Fruit fly (Drosophila melanogaster) whole organism, embryonic: ENCODE measurements around the gene sun.

Source experiments
- Atf6 ChIP-seq: fragments of 200-800 bp; sonication (Bioruptor generic); IDR thresholded peaks from 2 replicates; pipeline ENCODE4 v1.3.6; 2022; ENCODE audit warnings: missing biosample characterization, missing genetic modification characterization
- BEAF-32 ChIP-seq: fragments of 200-800 bp; sonication (Bioruptor generic); optimal IDR thresholded peaks from 3 replicates; lab custom pipeline; 2017; ENCODE audit warnings: missing biosample characterization, missing genetic modification characterization, mild to moderate bottlenecking, moderate library complexity, missing genetic modification reagents
- CG12299 ChIP-seq: fragments of 200-800 bp; sonication (Bioruptor generic); optimal IDR thresholded peaks from 2 replicates; lab custom pipeline; 2018; ENCODE audit warnings: missing biosample characterization, mild to moderate bottlenecking, missing genetic modification characterization
- CG13287 ChIP-seq: fragments of 200-800 bp; sonication (Bioruptor generic); IDR thresholded peaks from 2 replicates; pipeline ENCODE4 v1.3.6; 2022; ENCODE audit warnings: missing biosample characterization, missing genetic modification characterization; ENCODE audit not compliant: partially characterized antibody
- CG13624 ChIP-seq: fragments of 200-800 bp; sonication (Bioruptor generic); optimal IDR thresholded peaks from 2 replicates; lab custom pipeline; 2016; ENCODE audit warnings: missing biosample characterization, missing genetic modification characterization
- CG14441 ChIP-seq: fragments of 200-800 bp; sonication (Bioruptor generic); IDR thresholded peaks from 2 replicates; pipeline ENCODE4 v1.3.6; 2022; ENCODE audit warnings: missing biosample characterization, missing genetic modification characterization
- CG15479 ChIP-seq: fragments of 200-800 bp; sonication (Bioruptor generic); optimal IDR thresholded peaks from 3 replicates; lab custom pipeline; 2019; ENCODE audit warnings: missing biosample characterization, mild to moderate bottlenecking, missing genetic modification characterization, moderate library complexity
- CG16813 ChIP-seq: fragments of 200-800 bp; sonication (Bioruptor generic); IDR thresholded peaks from 3 replicates; pipeline ENCODE4 v1.3.6; 2022; ENCODE audit warnings: missing biosample characterization, missing genetic modification characterization; ENCODE audit not compliant: partially characterized antibody
- CG17361 ChIP-seq: fragments of 200-800 bp; sonication (Bioruptor generic); IDR thresholded peaks from 3 replicates; pipeline ENCODE4 v1.3.6; 2022; ENCODE audit warnings: missing biosample characterization, missing genetic modification characterization
- CG17802 ChIP-seq: fragments of 200-800 bp; sonication (Bioruptor generic); optimal IDR thresholded peaks from 2 replicates; lab custom pipeline; 2018; ENCODE audit warnings: missing biosample characterization, mild to moderate bottlenecking, missing genetic modification characterization, moderate library complexity
- CG2129 ChIP-seq: fragments of 200-800 bp; sonication (Bioruptor generic); IDR thresholded peaks from 2 replicates; pipeline ENCODE4 v1.3.6; 2022; ENCODE audit warnings: missing biosample characterization, missing genetic modification characterization; ENCODE audit not compliant: partially characterized antibody
- CG32532 ChIP-seq: fragments of 200-800 bp; sonication (Bioruptor generic); IDR thresholded peaks from 2 replicates; pipeline ENCODE4 v1.3.6; 2022; ENCODE audit warnings: missing biosample characterization, missing genetic modification characterization
- CG3847 ChIP-seq: fragments of 200-800 bp; sonication (Bioruptor generic); IDR thresholded peaks from 2 replicates; pipeline ENCODE4 v1.3.6; 2022; ENCODE audit warnings: missing biosample characterization, missing genetic modification characterization
- CG5245 ChIP-seq: fragments of 200-800 bp; sonication (Bioruptor generic); optimal IDR thresholded peaks from 3 replicates; lab custom pipeline; 2016; ENCODE audit warnings: missing biosample characterization, missing genetic modification characterization
- CG7357 ChIP-seq: fragments of 200-800 bp; sonication (Bioruptor generic); IDR thresholded peaks from 3 replicates; pipeline ENCODE4 v1.3.6; 2022; ENCODE audit warnings: missing biosample characterization, missing genetic modification characterization
- CG8924 ChIP-seq: fragments of 200-800 bp; optimal IDR thresholded peaks from 3 replicates; lab custom pipeline; 2019; ENCODE audit warnings: missing biosample characterization, mild to moderate bottlenecking, missing genetic modification characterization, moderate library complexity
- CG9797 ChIP-seq: fragments of 200-800 bp; sonication (Bioruptor generic); optimal IDR thresholded peaks from 3 replicates; lab custom pipeline; 2018; ENCODE audit warnings: missing biosample characterization, mild to moderate bottlenecking, missing genetic modification characterization
- CoRest ChIP-seq: fragments of 200-800 bp; sonication (Bioruptor generic); optimal IDR thresholded peaks from 3 replicates; lab custom pipeline; 2018; ENCODE audit warnings: missing biosample characterization, mild to moderate bottlenecking, missing genetic modification characterization, moderate library complexity
- Deaf1 ChIP-seq: fragments of 200-800 bp; optimal IDR thresholded peaks from 3 replicates; lab custom pipeline; 2019; ENCODE audit warnings: missing biosample characterization, mild to moderate bottlenecking, missing genetic modification characterization, moderate library complexity
- Dll ChIP-seq: fragments of 200-800 bp; sonication (Bioruptor generic); IDR thresholded peaks from 4 replicates; pipeline ENCODE4 v1.3.6; 2022; ENCODE audit warnings: missing biosample characterization, missing genetic modification characterization; ENCODE audit not compliant: partially characterized antibody
- Dref ChIP-seq: fragments of 200-800 bp; sonication (Bioruptor generic); IDR thresholded peaks from 2 replicates; pipeline ENCODE4 v1.3.6; 2022; ENCODE audit warnings: missing biosample characterization, missing genetic modification characterization
- E2f2 ChIP-seq: fragments of 200-800 bp; sonication (Bioruptor generic); IDR thresholded peaks from 2 replicates; pipeline ENCODE4 v1.3.6; 2022; ENCODE audit warnings: missing biosample characterization, missing genetic modification characterization
- Fer3 ChIP-seq: fragments of 200-800 bp; sonication (Bioruptor generic); optimal IDR thresholded peaks from 2 replicates; lab custom pipeline; 2018; ENCODE audit warnings: missing biosample characterization, mild to moderate bottlenecking, missing genetic modification characterization, moderate library complexity
- GATAe ChIP-seq: fragments of 200-800 bp; sonication (Bioruptor generic); conservative IDR thresholded peaks from 2 replicates; pipeline ENCODE4 v1.3.6; 2022; ENCODE audit warnings: missing biosample characterization, missing genetic modification characterization
- Gug ChIP-seq: fragments of 200-800 bp; sonication (Bioruptor generic); IDR thresholded peaks from 4 replicates; pipeline ENCODE4 v1.3.6; 2022; ENCODE audit warnings: missing biosample characterization, missing genetic modification characterization
- NC2β ChIP-seq: fragments of 200-800 bp; sonication (Bioruptor generic); optimal IDR thresholded peaks from 2 replicates; lab custom pipeline; 2016; ENCODE audit warnings: missing biosample characterization, missing genetic modification characterization
- Sox100B ChIP-seq: fragments of 200-800 bp; sonication (Bioruptor generic); optimal IDR thresholded peaks from 3 replicates; lab custom pipeline; 2018; ENCODE audit warnings: missing biosample characterization, mild to moderate bottlenecking, missing genetic modification characterization
- Stat92E ChIP-seq, 3 experiments: fragments of >200 bp in 2 of 3; fragments of 200-800 bp in 1 of 3; sonication (Bioruptor generic) in 1 of 3; optimal IDR thresholded peaks; 2 replicates each; lab custom pipeline; 2017 to 2019; ENCODE audit warnings: missing biosample characterization in 3 of 3, missing genetic modification characterization in 3 of 3, mild to moderate bottlenecking in 1 of 3, moderate library complexity in 1 of 3
- Xrp1 ChIP-seq: fragments of 200-800 bp; sonication (Bioruptor generic); IDR thresholded peaks from 2 replicates; pipeline ENCODE4 v1.3.6; 2022; ENCODE audit warnings: missing biosample characterization, missing genetic modification characterization
- amos ChIP-seq: fragments of 200-800 bp; sonication (Bioruptor generic); IDR thresholded peaks from 2 replicates; pipeline ENCODE4 v1.3.6; 2022; ENCODE audit warnings: missing biosample characterization, missing genetic modification characterization; ENCODE audit not compliant: partially characterized antibody
- ap ChIP-seq: fragments of 200-800 bp; sonication (Bioruptor generic); IDR thresholded peaks from 2 replicates; pipeline ENCODE4 v1.3.6; 2022; ENCODE audit warnings: missing biosample characterization, missing genetic modification characterization
- ato ChIP-seq: fragments of 200-800 bp; sonication (Bioruptor generic); IDR thresholded peaks from 2 replicates; pipeline ENCODE4 v1.3.6; 2022; ENCODE audit warnings: missing biosample characterization, missing genetic modification characterization; ENCODE audit not compliant: partially characterized antibody
- crol ChIP-seq: fragments of 200-800 bp; sonication (Bioruptor generic); IDR thresholded peaks from 2 replicates; pipeline ENCODE4 v1.3.6; 2022; ENCODE audit warnings: missing biosample characterization, missing genetic modification characterization
- dati ChIP-seq: fragments of 200-800 bp; sonication (Bioruptor generic); IDR thresholded peaks from 2 replicates; pipeline ENCODE4 v1.3.6; 2022; ENCODE audit warnings: missing biosample characterization, missing genetic modification characterization
- exex ChIP-seq: fragments of 200-800 bp; sonication (Bioruptor generic); optimal IDR thresholded peaks from 4 replicates; lab custom pipeline; 2018; ENCODE audit warnings: missing biosample characterization, mild to moderate bottlenecking, missing genetic modification characterization, moderate library complexity
- gfzf ChIP-seq: fragments of 200-800 bp; sonication (Bioruptor generic); optimal IDR thresholded peaks from 2 replicates; lab custom pipeline; 2016; ENCODE audit warnings: missing biosample characterization, mild to moderate bottlenecking, missing genetic modification characterization, moderate library complexity
- knrl ChIP-seq: fragments of 200-800 bp; sonication (Bioruptor generic); IDR thresholded peaks from 3 replicates; pipeline ENCODE4 v1.3.6; 2022; ENCODE audit warnings: missing biosample characterization, missing genetic modification characterization; ENCODE audit not compliant: partially characterized antibody
- oc ChIP-seq: fragments of 200-800 bp; sonication (Bioruptor generic); optimal IDR thresholded peaks from 2 replicates; lab custom pipeline; 2018; ENCODE audit warnings: missing biosample characterization, mild to moderate bottlenecking, missing genetic modification characterization, moderate library complexity
- pan ChIP-seq, 4 experiments: fragments of >200 bp in 3 of 4; fragments of 200-800 bp in 1 of 4; sonication (Bioruptor generic) in 1 of 4; optimal IDR thresholded peaks in 3 of 4; IDR thresholded peaks in 1 of 4; 2 replicates each; pipeline versions ENCODE4 v1.3.6 to Lab custom; 2017 to 2022; ENCODE audit warnings: missing biosample characterization in 2 of 4, missing genetic modification characterization in 2 of 4, mixed read lengths in 1 of 4
- ro ChIP-seq: fragments of 200-800 bp; sonication (Bioruptor generic); IDR thresholded peaks from 2 replicates; pipeline ENCODE4 v1.3.6; 2022; ENCODE audit warnings: missing biosample characterization, missing genetic modification characterization
- schlank ChIP-seq: fragments of 200-800 bp; sonication (Bioruptor generic); optimal IDR thresholded peaks from 2 replicates; lab custom pipeline; 2018; ENCODE audit warnings: missing biosample characterization, mild to moderate bottlenecking, missing genetic modification characterization
- sens ChIP-seq: fragments of 200-800 bp; sonication (Bioruptor generic); peaks from one replicate; lab custom pipeline; 2016; ENCODE audit warnings: missing biosample characterization, missing genetic modification characterization
- tup ChIP-seq: fragments of 200-800 bp; sonication (Bioruptor generic); optimal IDR thresholded peaks from 2 replicates; lab custom pipeline; 2016; ENCODE audit warnings: missing biosample characterization, mild to moderate bottlenecking, missing genetic modification characterization, moderate library complexity
- tx ChIP-seq: fragments of 200-800 bp; sonication (Bioruptor generic); optimal IDR thresholded peaks from 2 replicates; lab custom pipeline; 2016; ENCODE audit warnings: missing biosample characterization, missing genetic modification characterization
- wor ChIP-seq: fragments of 200-800 bp; sonication (Bioruptor generic); IDR thresholded peaks from 2 replicates; pipeline ENCODE4 v1.3.6; 2022; ENCODE audit warnings: missing biosample characterization, missing genetic modification characterization

sun gene

dm6 chrX:15859869-15860268 is 10.8 kb upstream of the sun start, which contains the start of gene Gbeta13F (continued):
- TF ChIP-seq CG7357 (GFP tag; lab: Robert Waterston, UW) (peak; percentile 94), wor (no peak), exex (tag; lab: Kevin White, UChicago) (no peak), ap (GFP tag; lab: Robert Waterston, UW) (no peak), tx (GFP tag; lab: Kevin White, UChicago) (no peak), CG5245 (GFP tag; lab: Kevin White, UChicago) (no peak), crol (no peak), CG17802 (tag; lab: Kevin White, UChicago) (peak; percentile 69), Gug (GFP tag; lab: Robert Waterston, UW) (peak; percentile 31; the same call in 1 of the 4 replicates), Dll (GFP tag; lab: Robert Waterston, UW) (peak; percentile 40; the same call in 1 of the 4 replicates), CG13624 (GFP tag; lab: Kevin White, UChicago) (no peak), ato (GFP tag; lab: Robert Waterston, UW) (peak; percentile 50; the same call in 1 of the 2 replicates), Xrp1 (GFP tag; lab: Robert Waterston, UW) (no peak), CG14441 (peak; percentile 19; the same call in 1 of the 2 replicates), Fer3 (tag; lab: Kevin White, UChicago) (no peak), tup (GFP tag; lab: Kevin White, UChicago) (no peak), GATAe (GFP tag; lab: Robert Waterston, UW) (no peak), CG32532 (GFP tag; lab: Robert Waterston, UW) (peak; percentile 56), CG8924 (tag; lab: Kevin White, UChicago) (no peak), CG9797 (GFP tag; lab: Kevin White, UChicago) (peak; percentile 6), knrl (GFP tag; lab: Robert Waterston, UW) (peak; percentile 42; the same call in 2 of the 3 replicates), CoRest (tag; lab: Kevin White, UChicago) (peak; percentile 0), CG12299 (tag; lab: Kevin White, UChicago) (no peak), CG15479 (GFP tag; lab: Kevin White, UChicago) (no peak), NC2β (no peak), ro (GFP tag; lab: Robert Waterston, UW) (no peak), Atf6 (GFP tag; lab: Robert Waterston, UW) (no peak), E2f2 (GFP tag; lab: Robert Waterston, UW) (peak; percentile 20; the same call in 1 of the 2 replicates), Stat92E (GFP tag; optimal IDR thresholded peaks at IDR 0.05; lab: Kevin White, UChicago) (no peak), pan (optimal IDR thresholded peaks at IDR 0.05; lab: Kevin White, UChicago) (no peak), pan (GFP tag; optimal IDR thresholded peaks at IDR 0.05 in 1 of 2, IDR thresholded peaks at IDR 0.05 in 1 of 2) (peak in 1 of 2 experiments; percentile 21), Sox100B (no peak)

DNA sequence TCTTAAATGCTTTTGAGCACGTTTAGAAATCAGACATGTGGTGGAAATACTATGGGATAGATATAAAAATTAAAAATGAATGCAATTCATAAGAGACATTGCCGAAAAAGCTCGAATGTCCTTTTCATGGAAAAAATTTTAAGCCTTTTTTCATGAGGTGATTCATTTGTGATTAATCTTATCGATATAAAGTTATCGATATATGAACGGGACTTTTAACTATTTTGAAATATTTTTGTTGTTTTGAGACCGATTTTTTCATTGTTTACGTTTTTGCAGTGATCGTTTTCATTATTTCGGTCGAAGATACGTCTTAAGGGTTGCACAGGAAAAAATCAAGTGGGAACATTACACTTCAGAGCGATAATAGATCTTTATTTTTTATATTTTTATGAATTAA is 10.3 kb upstream of the sun start, which contains the start of gene AlkB:
AlkB (minus strand) TSS at position 101 of the 400 bp plus-strand sequence.
- TF ChIP-seq CG17361 (GFP tag; lab: Robert Waterston, UW) = 0 out of 3 replicates have a peak, but pooled peaks have one; percentile 9
- peak; percentile 43; the same call in 1 of the 2 replicates for TF ChIP-seq Dref
- TF ChIP-seq CG16813 = 0 out of 3 replicates have a peak, but pooled peaks have one; percentile 4
- peak; percentile 44 for TF ChIP-seq gfzf (GFP tag; lab: Kevin White, UChicago)
- TF ChIP-seq CG2129 (GFP tag; lab: Robert Waterston, UW) = peak; percentile 13; the same call in 1 of the 2 replicates
- TF ChIP-seq Dll (GFP tag; lab: Robert Waterston, UW) = peak; percentile 49; the same call in 1 of the 4 replicates
- TF ChIP-seq oc (tag; lab: Kevin White, UChicago) = no peak
- TF ChIP-seq dati (GFP tag; lab: Robert Waterston, UW) = no peak
- no peak for TF ChIP-seq CG3847 (GFP tag; lab: Robert Waterston, UW)
- TF ChIP-seq BEAF-32 (GFP tag; lab: Kevin White, UChicago) = peak; percentile 45
- TF ChIP-seq Deaf1 (tag; lab: Kevin White, UChicago) = no peak
- TF ChIP-seq schlank (tag; lab: Kevin White, UChicago) = no peak
- TF ChIP-seq CG13287 (GFP tag; lab: Robert Waterston, UW) = 0 out of 2 replicates have a peak, but pooled peaks have one; percentile 19
- peak; percentile 32 for TF ChIP-seq sens (GFP tag; lab: Kevin White, UChicago)
- 0 out of 2 replicates have a peak, but pooled peaks have one; percentile 17 for TF ChIP-seq amos (GFP tag; lab: Robert Waterston, UW)
- TF ChIP-seq, all 482 proteins: peak for 10
